Worm (Caenorhabditis elegans) whole organism, late embryonic: ENCODE measurements around the gene srx-77.

ENCODE experiments used
- F13H6.1 ChIP-seq: sonication (generic microtip); optimal IDR thresholded peaks from 2 replicates; lab custom pipeline; 2016; ENCODE audit warnings: missing genetic modification characterization, missing compliant biosample characterization
- K02D7.2 ChIP-seq: sonication (generic microtip); optimal IDR thresholded peaks from 2 replicates; lab custom pipeline; 2017; ENCODE audit warnings: mild to moderate bottlenecking, missing genetic modification characterization, missing compliant biosample characterization
- ama-1 ChIP-seq: fragments of 150-350 bp; optimal IDR thresholded peaks from 2 replicates; lab custom pipeline; 2014
- fkh-10 ChIP-seq: fragments of 150-350 bp; optimal IDR thresholded peaks from 2 replicates; lab custom pipeline; 2014; ENCODE audit warnings: missing biosample characterization, missing genetic modification reagents, missing genetic modification characterization
- nfya-1 ChIP-seq: sonication (generic microtip); optimal IDR thresholded peaks from 2 replicates; lab custom pipeline; 2017; ENCODE audit warnings: missing genetic modification characterization, mild to moderate bottlenecking, missing compliant biosample characterization, antibody characterized with exemption, moderate library complexity
- unc-55 ChIP-seq: sonication (generic microtip); optimal IDR thresholded peaks from 2 replicates; lab custom pipeline; 2017; ENCODE audit warnings: missing biosample characterization, missing genetic modification reagents, missing genetic modification characterization

- no peak for TF ChIP-seq fkh-10
- TF ChIP-seq nfya-1 (tag; lab: Kevin White, UChicago): no peak
- TF ChIP-seq ama-1 (lab: Kevin White, UChicago): no peak
- no peak for TF ChIP-seq K02D7.2 (tag; lab: Kevin White, UChicago)
- TF ChIP-seq unc-55 (GFP tag; lab: Kevin White, UChicago): no peak
- no peak for TF ChIP-seq F13H6.1 (tag; lab: Kevin White, UChicago)
These were observed 21.2 kb downstream of the srx-77 start for ce11 chrV:4647279-4647819.
